Fruit fly (Drosophila melanogaster) S2 (cell line): ENCODE results near the gene Reph.

ENCODE experiments used
- CG8478 ChIP-seq: fragments of >200 bp; optimal IDR thresholded peaks from 2 replicates; lab custom pipeline; 2018
- CTCF ChIP-seq, 2 experiments: fragments of >200 bp; optimal IDR thresholded peaks; 2 replicates each; lab custom pipeline; 2018

- TF ChIP-seq CG8478 (no peak), CTCF (optimal IDR thresholded peaks at IDR 0.05; lab: Kevin White, UChicago) (no peak)
Measured at dm6 chr2L:3831694-3832093, 28.3 kb downstream of the Reph start.
